Worm (Caenorhabditis elegans): Measurements from ENCODE around the gene C39B10.4.

- TF ChIP-seq elt-3 (tag; optimal IDR thresholded peaks at IDR 0.05), result no peak
- no peak for TF ChIP-seq lin-13 (tag; optimal IDR thresholded peaks at IDR 0.05)
- TF ChIP-seq lsy-2 (tag; optimal IDR thresholded peaks at IDR 0.05), result no peak
- TF ChIP-seq flh-1 (GFP tag; optimal IDR thresholded peaks at IDR 0.05), result no peak
- TF ChIP-seq nhr-237 (tag; optimal IDR thresholded peaks at IDR 0.05), result no peak
- TF ChIP-seq sem-2 (GFP tag; optimal IDR thresholded peaks at IDR 0.05), result no peak
- no peak for TF ChIP-seq ham-2 (GFP tag; optimal IDR thresholded peaks at IDR 0.05)
- TF ChIP-seq blmp-1 (tag; optimal IDR thresholded peaks at IDR 0.05), result no peak
- no peak for TF ChIP-seq M03D4.4 (tag; optimal IDR thresholded peaks at IDR 0.05)
- no peak for TF ChIP-seq unc-39 (tag; optimal IDR thresholded peaks at IDR 0.05)
Observed at ce11 chrX:10479108-10479738, 34.4 kb downstream of the C39B10.4 start.
